Fruit fly (Drosophila melanogaster): ENCODE data around the gene kmr.
A peak's percentile ranks its signal among the peaks of the same experiment; 100 is the strongest.

Gene kmr

dm6 chr3R:13807906-13808305 is 92.9 kb downstream of the kmr start:
- no peak for TF ChIP-seq usp (GFP tag; optimal IDR thresholded peaks at IDR 0.05)
- no peak for TF ChIP-seq Dll (optimal IDR thresholded peaks at IDR 0.05)
- no peak for TF ChIP-seq pan (optimal IDR thresholded peaks at IDR 0.05)
- TF ChIP-seq psq (optimal IDR thresholded peaks at IDR 0.05) = no peak
- no peak for TF ChIP-seq EcR (GFP tag; optimal IDR thresholded peaks at IDR 0.05)
- TF ChIP-seq CG8478 (optimal IDR thresholded peaks at IDR 0.05) = no peak

DNA sequence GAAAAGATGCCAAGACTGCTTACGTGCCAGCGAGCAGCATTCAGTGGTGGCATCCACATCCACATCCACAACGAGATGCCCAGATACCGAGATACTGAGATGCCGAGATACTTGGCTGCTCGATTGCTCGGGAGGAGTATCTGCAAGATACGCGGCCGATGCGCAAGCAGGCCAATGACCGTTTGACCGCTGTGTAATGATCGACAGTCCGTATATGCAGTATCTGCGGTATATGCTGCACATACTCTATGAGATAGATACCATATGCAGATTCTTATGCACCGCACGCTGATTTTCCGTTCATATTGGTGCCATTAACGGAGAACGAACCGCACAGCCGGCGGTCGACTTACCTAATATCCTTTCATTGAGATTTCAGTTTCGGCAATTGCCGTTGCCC is 94.3 kb downstream of the kmr start:
- TF ChIP-seq EcR (GFP tag; optimal IDR thresholded peaks at IDR 0.05) (peak in 1 of 2 experiments; percentile 14), pan (optimal IDR thresholded peaks at IDR 0.05) (no peak)

DNA sequence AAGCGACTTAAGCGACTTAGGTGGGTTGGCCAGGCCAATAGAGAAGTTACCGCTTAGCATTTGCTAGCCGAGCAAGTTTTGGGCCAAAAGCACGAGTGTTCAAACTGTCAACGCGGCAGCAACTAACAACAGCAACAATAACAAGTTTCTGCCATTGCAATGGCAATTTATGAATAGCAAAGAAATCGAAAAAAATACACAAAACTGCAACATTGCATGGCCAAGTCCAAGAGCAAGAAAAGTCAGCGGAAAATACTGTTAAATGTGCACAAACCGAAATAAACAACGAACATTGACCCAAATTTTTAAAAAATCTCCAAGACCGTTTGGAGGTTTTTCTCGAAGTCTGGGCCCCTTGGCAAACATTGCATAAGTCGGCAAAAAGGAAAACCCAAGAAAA is 95.3 kb downstream of the kmr start:
- TF ChIP-seq EcR (GFP tag; optimal IDR thresholded peaks at IDR 0.05) = no peak
- TF ChIP-seq CG8478 (optimal IDR thresholded peaks at IDR 0.05) = no peak
- TF ChIP-seq usp (GFP tag; optimal IDR thresholded peaks at IDR 0.05) = no peak
- no peak for TF ChIP-seq psq (optimal IDR thresholded peaks at IDR 0.05)
- TF ChIP-seq Dll (optimal IDR thresholded peaks at IDR 0.05) = no peak
- TF ChIP-seq pan (optimal IDR thresholded peaks at IDR 0.05) = no peak

DNA sequence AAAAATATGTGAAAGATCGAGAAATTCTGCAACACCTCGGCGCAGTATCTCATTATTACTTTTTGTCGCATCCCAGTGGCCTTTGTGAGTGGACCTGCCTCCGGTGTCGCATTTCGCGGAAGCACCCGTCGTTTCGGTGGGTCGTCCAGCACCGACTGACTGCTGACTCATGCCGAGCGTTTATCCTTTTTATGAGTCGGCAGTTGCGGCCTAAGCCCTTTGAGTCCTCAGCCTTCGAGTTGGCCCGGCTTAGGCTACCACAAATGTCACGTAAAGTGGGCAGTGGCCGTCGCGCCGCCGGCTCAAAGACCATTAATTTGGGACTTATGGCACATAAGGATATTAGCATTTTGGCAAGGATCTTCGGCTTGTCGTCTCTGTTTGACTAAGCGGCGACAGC is 96.7 kb downstream of the kmr start:
- TF ChIP-seq Dll (optimal IDR thresholded peaks at IDR 0.05) (no peak), psq (optimal IDR thresholded peaks at IDR 0.05) (no peak), pan (optimal IDR thresholded peaks at IDR 0.05) (no peak), CG8478 (optimal IDR thresholded peaks at IDR 0.05) (no peak), EcR (GFP tag; optimal IDR thresholded peaks at IDR 0.05) (no peak), usp (GFP tag; optimal IDR thresholded peaks at IDR 0.05) (no peak)

dm6 chr3R:13812736-13813250 is 97.8 kb downstream of the kmr start, which contains the start of the genes tal-1A, tal-2A, tal-3A and tal-AA:
Gene tal-1A (plus strand): TSS chr3R:13813109.
Gene tal-2A (plus strand): TSS chr3R:13813109.
Gene tal-3A (plus strand): TSS chr3R:13813109.
Gene tal-AA (plus strand): TSS chr3R:13813109.
- peak; percentile 11 for TF ChIP-seq CG8478 (optimal IDR thresholded peaks at IDR 0.05)
- TF ChIP-seq usp (GFP tag; optimal IDR thresholded peaks at IDR 0.05) = no peak
- peak; percentile 94 for TF ChIP-seq Dll (optimal IDR thresholded peaks at IDR 0.05)
- TF ChIP-seq pan (optimal IDR thresholded peaks at IDR 0.05) = no peak
- peak in 1 of 2 experiments; percentile 20 for TF ChIP-seq EcR (GFP tag; optimal IDR thresholded peaks at IDR 0.05)
